Fruit fly (Drosophila melanogaster) whole organism, pupa: ENCODE data around the gene CG31600.
A peak's percentile ranks its signal among the peaks of the same experiment; 100 is the strongest.

ENCODE experiments used
- CG10348 ChIP-seq: fragments of 200-800 bp; sonication (Bioruptor generic); IDR thresholded peaks from 2 replicates; pipeline ENCODE4 v1.3.6; 2022; ENCODE audit warnings: missing biosample characterization, missing genetic modification characterization
- CG12605 ChIP-seq: fragments of 200-800 bp; sonication (Bioruptor generic); IDR thresholded peaks from 2 replicates; pipeline ENCODE4 v1.3.6; 2022; ENCODE audit warnings: missing biosample characterization, missing genetic modification characterization
- CG13204 ChIP-seq: fragments of 200-800 bp; sonication (Bioruptor generic); optimal IDR thresholded peaks from 2 replicates; lab custom pipeline; 2018; ENCODE audit warnings: missing biosample characterization, mild to moderate bottlenecking, missing genetic modification characterization, moderate library complexity
- CG14655 ChIP-seq: fragments of 200-800 bp; sonication (Bioruptor generic); optimal IDR thresholded peaks from 3 replicates; lab custom pipeline; 2017; ENCODE audit warnings: mild to moderate bottlenecking, missing biosample characterization, missing genetic modification reagents, missing genetic modification characterization
- CG15710 ChIP-seq: fragments of 200-800 bp; sonication (Bioruptor generic); optimal IDR thresholded peaks from 2 replicates; lab custom pipeline; 2018; ENCODE audit warnings: missing biosample characterization, mild to moderate bottlenecking, missing genetic modification characterization, moderate library complexity
- CG17806 ChIP-seq: fragments of 200-800 bp; sonication (Bioruptor generic); optimal IDR thresholded peaks from 2 replicates; lab custom pipeline; 2018; ENCODE audit warnings: missing biosample characterization, mild to moderate bottlenecking, missing genetic modification characterization, moderate library complexity
- CG32121 ChIP-seq: fragments of 200-800 bp; sonication (Bioruptor generic); IDR thresholded peaks from 2 replicates; pipeline ENCODE4 v1.3.6; 2022; ENCODE audit warnings: missing biosample characterization, missing genetic modification characterization
- CG34367 ChIP-seq: fragments of 200-800 bp; sonication (Bioruptor generic); optimal IDR thresholded peaks from 2 replicates; lab custom pipeline; 2018; ENCODE audit warnings: missing biosample characterization, mild to moderate bottlenecking, missing genetic modification characterization
- CG4496 ChIP-seq: fragments of 200-800 bp; sonication (Bioruptor generic); IDR thresholded peaks from 3 replicates; pipeline ENCODE4 v1.3.6; 2022; ENCODE audit warnings: missing biosample characterization, missing genetic modification characterization
- CG8159 ChIP-seq: fragments of 200-800 bp; sonication (Bioruptor generic); optimal IDR thresholded peaks from 3 replicates; lab custom pipeline; 2018; ENCODE audit warnings: missing biosample characterization, mild to moderate bottlenecking, missing genetic modification characterization, moderate library complexity
- CG8301 ChIP-seq: fragments of 200-800 bp; sonication (Bioruptor generic); optimal IDR thresholded peaks from 2 replicates; lab custom pipeline; 2018; ENCODE audit warnings: missing biosample characterization, mild to moderate bottlenecking, missing genetic modification characterization
- CG9948 ChIP-seq: fragments of 200-800 bp; sonication (Bioruptor generic); optimal IDR thresholded peaks from 2 replicates; lab custom pipeline; 2018; ENCODE audit warnings: missing biosample characterization, mild to moderate bottlenecking, missing genetic modification characterization, moderate library complexity
- D1 ChIP-seq: fragments of 200-800 bp; sonication (Bioruptor generic); optimal IDR thresholded peaks from 2 replicates; lab custom pipeline; 2018; ENCODE audit warnings: missing biosample characterization, mild to moderate bottlenecking, missing genetic modification characterization, moderate library complexity
- EcR ChIP-seq: fragments of 200-800 bp; sonication (Bioruptor generic); optimal IDR thresholded peaks from 3 replicates; lab custom pipeline; 2019; ENCODE audit warnings: missing biosample characterization, missing genetic modification characterization, mild to moderate bottlenecking, moderate library complexity, missing genetic modification reagents
- Ets98B ChIP-seq: fragments of 200-800 bp; sonication (Bioruptor generic); IDR thresholded peaks from 2 replicates; pipeline ENCODE4 v1.3.6; 2022; ENCODE audit warnings: missing biosample characterization, missing genetic modification characterization
- Pif1A ChIP-seq: fragments of 200-800 bp; sonication (Bioruptor generic); optimal IDR thresholded peaks from 3 replicates; lab custom pipeline; 2016; ENCODE audit warnings: missing biosample characterization, missing genetic modification characterization
- Pif1B ChIP-seq: fragments of 200-800 bp; sonication (Bioruptor generic); optimal IDR thresholded peaks from 3 replicates; lab custom pipeline; 2016; ENCODE audit warnings: missing biosample characterization, missing genetic modification characterization
- Snoo ChIP-seq: fragments of 200-800 bp; sonication (Bioruptor generic); optimal IDR thresholded peaks from 3 replicates; lab custom pipeline; 2017; ENCODE audit warnings: missing biosample characterization, mild to moderate bottlenecking, missing genetic modification characterization, inconsistent platforms
- fd96Ca ChIP-seq: fragments of 200-800 bp; sonication (Bioruptor generic); IDR thresholded peaks from 3 replicates; pipeline ENCODE4 v1.3.6; 2022; ENCODE audit warnings: missing biosample characterization, missing genetic modification characterization
- gl ChIP-seq: fragments of 200-800 bp; sonication (Bioruptor generic); optimal IDR thresholded peaks from 2 replicates; lab custom pipeline; 2018; ENCODE audit warnings: missing biosample characterization, mild to moderate bottlenecking, missing genetic modification characterization
- rn ChIP-seq: fragments of 200-800 bp; sonication (Bioruptor generic); IDR thresholded peaks from 2 replicates; pipeline ENCODE4 v1.3.6; 2022; ENCODE audit warnings: missing biosample characterization, missing genetic modification characterization

Gene CG31600

dm6 chr2L:21868712-21869280 is 46.4 kb downstream of the CG31600 start:
- no peak for TF ChIP-seq CG17806 (tag; lab: Kevin White, UChicago)
- no peak for TF ChIP-seq Snoo (tag; lab: Kevin White, UChicago)
- no peak for TF ChIP-seq CG34367 (tag; lab: Kevin White, UChicago)
- no peak for TF ChIP-seq D1
- TF ChIP-seq CG12605 = no peak
- no peak for TF ChIP-seq CG14655
- no peak for TF ChIP-seq rn (GFP tag; lab: Robert Waterston, UW)
- TF ChIP-seq CG32121 (GFP tag; lab: Robert Waterston, UW) = no peak
- no peak for TF ChIP-seq Ets98B (GFP tag; lab: Robert Waterston, UW)
- no peak for TF ChIP-seq fd96Ca (GFP tag; lab: Robert Waterston, UW)
- no peak for TF ChIP-seq CG8301
- no peak for TF ChIP-seq CG10348 (GFP tag; lab: Robert Waterston, UW)
- no peak for TF ChIP-seq CG15710 (tag; lab: Kevin White, UChicago)
- no peak for TF ChIP-seq CG4496 (GFP tag; lab: Robert Waterston, UW)
- no peak for TF ChIP-seq CG8159 (tag; lab: Kevin White, UChicago)

DNA sequence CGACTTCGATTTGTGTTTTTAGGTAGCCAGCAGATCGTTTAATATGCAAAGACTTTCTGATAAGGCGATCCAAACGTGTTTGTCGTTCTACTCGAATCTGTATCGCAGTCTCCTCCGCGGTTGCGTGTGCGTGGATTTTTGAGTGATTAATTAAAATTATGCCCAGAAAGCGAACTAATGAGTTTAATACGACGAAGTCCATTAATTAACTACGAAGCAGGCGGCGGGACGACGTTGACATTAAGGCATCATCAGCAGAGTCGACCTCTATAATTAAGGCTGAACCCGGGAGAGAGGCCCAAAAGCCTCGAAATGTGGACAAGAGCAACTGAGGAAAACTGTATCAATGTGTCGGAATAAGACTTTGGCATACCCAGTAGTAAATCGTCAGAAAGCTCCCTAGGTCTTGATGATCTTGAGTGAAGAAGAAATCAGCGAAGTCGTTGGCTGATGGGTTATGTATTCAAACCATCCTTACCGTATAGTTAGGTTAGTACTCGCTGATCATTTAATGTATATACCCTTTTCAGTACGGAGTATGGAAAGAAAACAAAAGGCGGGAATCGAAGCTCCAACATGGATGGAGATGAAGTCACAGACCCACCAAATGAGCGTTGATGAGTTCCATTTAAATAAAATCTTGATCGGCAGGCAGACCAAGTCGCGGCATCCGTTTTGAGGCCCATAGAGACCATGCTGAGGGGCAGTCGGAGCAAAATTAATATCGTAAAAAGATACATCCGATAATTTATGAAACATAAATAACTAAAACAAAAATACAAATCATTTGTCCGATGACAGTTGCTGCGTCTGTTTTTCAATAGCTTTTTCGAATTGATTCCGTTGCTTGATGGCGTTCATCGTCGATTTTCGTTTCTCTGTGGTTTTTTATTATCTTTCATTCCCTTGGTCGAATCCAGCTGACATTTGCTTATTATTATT is 47.8 kb downstream of the CG31600 start:
- TF ChIP-seq CG32121 (GFP tag; lab: Robert Waterston, UW) (no peak), CG10348 (GFP tag; lab: Robert Waterston, UW) (no peak), gl (peak; percentile 38), Pif1B (GFP tag; lab: Kevin White, UChicago) (peak; percentile 70), Ets98B (GFP tag; lab: Robert Waterston, UW) (no peak), Pif1A (GFP tag; lab: Kevin White, UChicago) (peak; percentile 67), CG9948 (tag; lab: Kevin White, UChicago) (peak; percentile 61), CG4496 (GFP tag; lab: Robert Waterston, UW) (no peak), EcR (GFP tag; lab: Kevin White, UChicago) (peak; percentile 14), CG15710 (tag; lab: Kevin White, UChicago) (peak; percentile 85), D1 (no peak), fd96Ca (GFP tag; lab: Robert Waterston, UW) (no peak), CG8159 (tag; lab: Kevin White, UChicago) (peak; percentile 87), Snoo (tag; lab: Kevin White, UChicago) (peak; percentile 68), CG34367 (tag; lab: Kevin White, UChicago) (peak; percentile 66), CG8301 (no peak), rn (GFP tag; lab: Robert Waterston, UW) (no peak), CG12605 (no peak), CG17806 (tag; lab: Kevin White, UChicago) (peak; percentile 74), CG13204 (peak; percentile 6), CG14655 (no peak)

dm6 chr2L:21866362-21866761 is 48.8 kb downstream of the CG31600 start:
- TF ChIP-seq CG13204 = no peak
- no peak for TF ChIP-seq CG32121 (GFP tag; lab: Robert Waterston, UW)
- no peak for TF ChIP-seq gl
- TF ChIP-seq EcR (GFP tag; lab: Kevin White, UChicago) = no peak
- TF ChIP-seq Snoo (tag; lab: Kevin White, UChicago) = no peak
- TF ChIP-seq CG12605 = no peak
- TF ChIP-seq fd96Ca (GFP tag; lab: Robert Waterston, UW) = no peak
- no peak for TF ChIP-seq rn (GFP tag; lab: Robert Waterston, UW)
- no peak for TF ChIP-seq CG17806 (tag; lab: Kevin White, UChicago)
- TF ChIP-seq CG15710 (tag; lab: Kevin White, UChicago) = no peak
- no peak for TF ChIP-seq CG34367 (tag; lab: Kevin White, UChicago)
- TF ChIP-seq CG8301 = no peak
- no peak for TF ChIP-seq CG10348 (GFP tag; lab: Robert Waterston, UW)
- TF ChIP-seq D1 = no peak
- no peak for TF ChIP-seq Pif1B (GFP tag; lab: Kevin White, UChicago)
- no peak for TF ChIP-seq CG9948 (tag; lab: Kevin White, UChicago)
- TF ChIP-seq CG14655 = no peak
- TF ChIP-seq Pif1A (GFP tag; lab: Kevin White, UChicago) = no peak
- TF ChIP-seq CG4496 (GFP tag; lab: Robert Waterston, UW) = no peak
- TF ChIP-seq CG8159 (tag; lab: Kevin White, UChicago) = no peak
